Worm (Caenorhabditis elegans): Measurements from ENCODE around the gene srv-4.

- TF ChIP-seq pha-4 (tag; optimal IDR thresholded peaks at IDR 0.05) (no peak), unc-62 (GFP tag; optimal IDR thresholded peaks at IDR 0.05) (no peak), blmp-1 (tag; optimal IDR thresholded peaks at IDR 0.05) (no peak), sptf-1 (tag; optimal IDR thresholded peaks at IDR 0.05) (no peak), nhr-28 (tag; optimal IDR thresholded peaks at IDR 0.05) (no peak), lin-13 (tag; optimal IDR thresholded peaks at IDR 0.05) (no peak), ztf-11 (tag; optimal IDR thresholded peaks at IDR 0.05) (no peak), nhr-76 (tag; optimal IDR thresholded peaks at IDR 0.05) (no peak), snpc-4 (tag; optimal IDR thresholded peaks at IDR 0.05) (no peak), sem-2 (GFP tag; optimal IDR thresholded peaks at IDR 0.05) (no peak), ces-1 (GFP tag; optimal IDR thresholded peaks at IDR 0.05) (no peak), drap-1 (GFP tag; optimal IDR thresholded peaks at IDR 0.05) (no peak), lsy-2 (tag; optimal IDR thresholded peaks at IDR 0.05) (no peak)
These were observed 38.2 kb upstream of the srv-4 start, which contains the start of gene trpl-2 for ce11 chrIV:4326445-4326844.
